Fruit fly (Drosophila melanogaster): ENCODE results near the gene CG34027.
A peak's percentile ranks its signal among the peaks of the same experiment; 100 is the strongest.

The CG34027 gene

DNA sequence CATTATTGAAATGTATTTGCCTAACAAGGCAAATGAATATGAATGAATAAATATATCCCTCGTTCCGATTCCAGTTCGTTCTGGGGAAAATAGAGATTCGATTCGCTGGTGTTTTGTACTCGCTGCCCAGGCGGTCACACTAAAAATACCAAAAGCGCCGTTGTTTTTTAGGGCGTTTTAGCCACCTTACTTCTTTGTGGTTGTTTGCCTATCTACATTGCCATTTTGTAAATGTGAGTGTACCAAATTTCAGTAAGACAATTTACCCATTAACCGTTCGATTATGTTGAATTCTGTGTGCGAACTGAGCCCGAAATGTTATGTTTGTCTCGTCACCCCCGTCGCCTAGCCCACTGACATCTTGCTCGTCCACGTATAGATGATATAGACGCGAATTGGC lies 11.3 kb downstream of the CG34027 start, which contains the start of the genes CG33095 and CG33096 (continued):
- TF ChIP-seq CG7556 (GFP tag; optimal IDR thresholded peaks at IDR 0.05): no peak
- no peak for TF ChIP-seq ATbp (GFP tag; optimal IDR thresholded peaks at IDR 0.05)
- peak; percentile 0 for TF ChIP-seq NC2β (GFP tag; optimal IDR thresholded peaks at IDR 0.05)
- TF ChIP-seq trem (tag; optimal IDR thresholded peaks at IDR 0.05): peak; percentile 35
- no peak for TF ChIP-seq esg (GFP tag; conservative IDR thresholded peaks at IDR 0.05)
- TF ChIP-seq pzg (GFP tag; optimal IDR thresholded peaks at IDR 0.05): peak; percentile 76
- no peak for TF ChIP-seq CG8765 (GFP tag; IDR thresholded peaks at IDR 0.05)
- TF ChIP-seq CG32772 (GFP tag; IDR thresholded peaks at IDR 0.05): no peak
- peak; percentile 84 for TF ChIP-seq stwl (tag; optimal IDR thresholded peaks at IDR 0.05)
- no peak for TF ChIP-seq psq (GFP tag; optimal IDR thresholded peaks at IDR 0.05)
- no peak for TF ChIP-seq CG16815 (GFP tag; optimal IDR thresholded peaks at IDR 0.05)
- TF ChIP-seq CG6689 (GFP tag; IDR thresholded peaks at IDR 0.05): peak; percentile 85
- TF ChIP-seq Ets97D (GFP tag; optimal IDR thresholded peaks at IDR 0.05): peak; percentile 47
- TF ChIP-seq D19A (tag; optimal IDR thresholded peaks at IDR 0.05): peak; percentile 47
- TF ChIP-seq CG15601 (tag; optimal IDR thresholded peaks at IDR 0.05): no peak
- no peak for TF ChIP-seq CG10209 (GFP tag; optimal IDR thresholded peaks at IDR 0.05)
- peak; percentile 52 for TF ChIP-seq Lhr (GFP tag; optimal IDR thresholded peaks at IDR 0.05)
- TF ChIP-seq CG9797 (GFP tag; optimal IDR thresholded peaks at IDR 0.05): peak; percentile 75
- TF ChIP-seq CG10274 (GFP tag; optimal IDR thresholded peaks at IDR 0.05): no peak
- TF ChIP-seq CG13287 (GFP tag; IDR thresholded peaks at IDR 0.05; ENCODE audit: partially characterized antibody): peak; percentile 28; the same call in 1 of the 2 replicates
- TF ChIP-seq prd (optimal IDR thresholded peaks at IDR 0.05): no peak
- TF ChIP-seq prd (GFP tag; IDR thresholded peaks at IDR 0.05): no peak
- peak; percentile 68 for TF ChIP-seq HmgZ (tag; optimal IDR thresholded peaks at IDR 0.05)
- peak; percentile 77 for TF ChIP-seq Med (GFP tag)
- peak; percentile 69 for TF ChIP-seq pfk (GFP tag; optimal IDR thresholded peaks at IDR 0.05)

DNA sequence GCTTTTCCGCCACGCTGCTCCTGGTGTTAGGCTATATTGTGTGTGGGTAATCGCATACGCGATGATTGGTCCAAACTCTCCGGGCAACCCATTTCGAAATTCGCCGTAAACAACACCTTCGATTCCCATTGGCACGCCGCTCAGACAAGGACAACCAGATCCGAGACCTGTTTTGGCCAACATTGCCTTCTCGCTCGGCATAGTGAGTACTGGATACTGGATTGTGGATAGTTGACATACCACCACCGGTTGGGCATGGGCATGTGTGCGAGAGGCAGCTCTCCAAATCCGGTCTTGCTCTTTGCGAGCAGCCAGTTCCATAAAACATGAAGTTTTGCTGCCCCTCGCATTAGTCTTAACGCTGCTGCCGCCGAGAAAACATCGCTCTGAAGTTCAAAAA lies 14.2 kb downstream of the CG34027 start, which contains the start of gene fd96Cb:
fd96Cb (plus strand) TSS at position 374 of the 400 bp plus-strand sequence.
- TF ChIP-seq nom (GFP tag; optimal IDR thresholded peaks at IDR 0.05) (peak; percentile 31), CG32532 (GFP tag; IDR thresholded peaks at IDR 0.05) (no peak), Nf-YB (GFP tag; optimal IDR thresholded peaks at IDR 0.05) (peak; percentile 100), ftz-f1 (GFP tag; optimal IDR thresholded peaks at IDR 0.05) (no peak), HmgZ (tag; optimal IDR thresholded peaks at IDR 0.05) (no peak), Adf1 (GFP tag; IDR thresholded peaks at IDR 0.05) (peak; percentile 31; the same call in 1 of the 2 replicates), psq (GFP tag; optimal IDR thresholded peaks at IDR 0.05) (no peak), oc (tag; optimal IDR thresholded peaks at IDR 0.05) (peak; percentile 64), scrt (GFP tag; optimal IDR thresholded peaks at IDR 0.05) (no peak), Atf3 (GFP tag; optimal IDR thresholded peaks at IDR 0.05) (no peak), Jarid2 (GFP tag; optimal IDR thresholded peaks at IDR 0.05) (peak; percentile 73), CG9215 (GFP tag; IDR thresholded peaks at IDR 0.05) (no peak), HmgD (GFP tag; optimal IDR thresholded peaks at IDR 0.05) (peak; percentile 21), cg (GFP tag; optimal IDR thresholded peaks at IDR 0.05) (peak; percentile 64), CG3407 (GFP tag; optimal IDR thresholded peaks at IDR 0.05) (no peak), Nf-YC (tag; optimal IDR thresholded peaks at IDR 0.05) (peak; percentile 100), CG1832 (GFP tag; optimal IDR thresholded peaks at IDR 0.05) (peak; percentile 88), jing (GFP tag; optimal IDR thresholded peaks at IDR 0.05) (peak; percentile 34), CG10321 (GFP tag; IDR thresholded peaks at IDR 0.05) (peak; percentile 94), mld (GFP tag; IDR thresholded peaks at IDR 0.05; ENCODE audit: partially characterized antibody) (0 out of 3 replicates have a peak, but pooled peaks have one; percentile 55), Nf-YA (GFP tag; IDR thresholded peaks at IDR 0.05) (peak; percentile 95), Camta (GFP tag; optimal IDR thresholded peaks at IDR 0.05) (no peak), CHES-1-like (GFP tag; optimal IDR thresholded peaks at IDR 0.05) (no peak), Opbp (GFP tag; IDR thresholded peaks at IDR 0.05; ENCODE audit: partially characterized antibody) (peak; percentile 34; the same call in 1 of the 3 replicates), CG6254 (GFP tag; optimal IDR thresholded peaks at IDR 0.05) (no peak), nerfin-1 (tag; optimal IDR thresholded peaks at IDR 0.05) (no peak), Trl (optimal IDR thresholded peaks at IDR 0.05) (peak; percentile 30 to 49), Trl (GFP tag; optimal IDR thresholded peaks at IDR 0.05) (no peak)

Data from whole organism, embryonic.